Worm (Caenorhabditis elegans) whole organism, L4 larva: ENCODE data around the gene taf-3.

Experiments
- cey-2 ChIP-seq: sonication (generic microtip); optimal IDR thresholded peaks from 3 replicates; lab custom pipeline; 2017; ENCODE audit warnings: missing genetic modification characterization, mild to moderate bottlenecking, missing compliant biosample characterization, antibody characterized with exemption, borderline replicate concordance; ENCODE audit not compliant: insufficient read depth
- dmd-6 ChIP-seq: fragments of 200-800 bp; sonication (Bioruptor generic); IDR thresholded peaks from 2 replicates; pipeline ENCODE4 v1.3.6; 2022; ENCODE audit warnings: missing genetic modification reagents, missing genetic modification characterization, missing compliant biosample characterization
- dpl-1 ChIP-seq: fragments of 150-350 bp; optimal IDR thresholded peaks from 2 replicates; lab custom pipeline; 2014; ENCODE audit warnings: missing biosample characterization, missing genetic modification reagents, missing genetic modification characterization
- lin-15B ChIP-seq: fragments of 150-350 bp; sonication (generic microtip); optimal IDR thresholded peaks from 3 replicates; lab custom pipeline; 2014; ENCODE audit warnings: missing biosample characterization, missing genetic modification characterization
- mdl-1 ChIP-seq, 2 experiments: fragments of 150-350 bp in 1 of 2; sonication (generic microtip) in 1 of 2; optimal IDR thresholded peaks; 2 replicates each; lab custom pipeline; 2014 to 2017; ENCODE audit warnings: missing biosample characterization in 2 of 2, missing genetic modification characterization in 2 of 2
- nhr-102 ChIP-seq: sonication (generic microtip); optimal IDR thresholded peaks from 2 replicates; lab custom pipeline; 2016; ENCODE audit warnings: mild to moderate bottlenecking, missing genetic modification characterization, moderate library complexity, missing compliant biosample characterization
- nhr-11 ChIP-seq: fragments of 150-350 bp; optimal IDR thresholded peaks from 2 replicates; lab custom pipeline; 2014; ENCODE audit warnings: missing biosample characterization, missing genetic modification characterization
- nhr-237 ChIP-seq: sonication (generic microtip); optimal IDR thresholded peaks from 2 replicates; lab custom pipeline; 2017; ENCODE audit warnings: missing biosample characterization, missing genetic modification characterization
- nhr-42 ChIP-seq: fragments of 200-800 bp; sonication (Bioruptor generic); IDR thresholded peaks from 2 replicates; pipeline ENCODE4 v1.3.6; 2022; ENCODE audit warnings: missing genetic modification characterization, missing compliant biosample characterization
- nhr-76 ChIP-seq: fragments of 150-350 bp; optimal IDR thresholded peaks from 2 replicates; lab custom pipeline; 2014; ENCODE audit warnings: missing biosample characterization, missing genetic modification characterization
- skn-1 ChIP-seq: fragments of 150-350 bp; optimal IDR thresholded peaks from 2 replicates; lab custom pipeline; 2014; ENCODE audit warnings: missing biosample characterization, missing genetic modification characterization
- unc-39 ChIP-seq: sonication (generic microtip); optimal IDR thresholded peaks from 2 replicates; lab custom pipeline; 2017; ENCODE audit warnings: missing biosample characterization, missing genetic modification characterization
- unc-62 ChIP-seq, 3 experiments: fragments of 150-350 bp in 1 of 3; sonication (generic microtip); optimal IDR thresholded peaks in 2 of 3; peaks in 1 of 3; 1 replicate in 1 of 3; 2 replicates in 2 of 3; lab custom pipeline; 2014 to 2017; ENCODE audit warnings: missing biosample characterization in 3 of 3, missing genetic modification characterization in 3 of 3, missing genetic modification reagents in 3 of 3, missing genotype in 1 of 3

DNA sequence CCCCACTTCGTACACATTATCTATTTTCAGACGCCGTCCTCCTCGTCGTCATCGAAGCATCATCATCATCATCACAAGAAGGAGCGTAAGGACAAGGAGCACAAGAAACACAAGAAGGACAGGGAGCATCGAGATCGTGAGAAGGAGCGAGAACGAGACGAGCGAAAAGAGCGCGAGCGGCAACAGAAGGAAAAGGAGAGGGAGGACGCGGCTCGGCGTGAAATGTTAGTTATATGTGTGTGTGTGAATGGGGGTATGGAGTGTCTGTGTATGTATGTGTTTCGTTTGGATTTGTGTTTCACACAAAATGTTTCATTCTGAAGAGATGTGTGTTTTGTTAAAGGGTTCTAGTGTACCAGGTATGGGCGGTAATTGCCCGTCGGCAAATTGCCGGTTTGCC lies 10.0 kb downstream of the taf-3 start:
- TF ChIP-seq nhr-42 (no peak), nhr-102 (no peak), nhr-76 (no peak), nhr-11 (tag; lab: Kevin White, UChicago) (no peak), lin-15B (tag; lab: Kevin White, UChicago) (no peak), skn-1 (tag; lab: Kevin White, UChicago) (no peak), unc-62 (GFP tag; optimal IDR thresholded peaks at IDR 0.05 in 1 of 2; lab: Kevin White, UChicago) (no peak), unc-62 (tag; optimal IDR thresholded peaks at IDR 0.05; lab: Kevin White, UChicago) (no peak), dmd-6 (GFP tag; lab: Robert Waterston, UW) (no peak), cey-2 (tag; lab: Kevin White, UChicago) (no peak), mdl-1 (tag; optimal IDR thresholded peaks at IDR 0.05; lab: Kevin White, UChicago) (no peak), unc-39 (tag; lab: Kevin White, UChicago) (no peak), nhr-237 (tag; lab: Kevin White, UChicago) (no peak), dpl-1 (GFP tag; lab: Kevin White, UChicago) (no peak)
